Fruit fly (Drosophila melanogaster): Measurements from ENCODE around the gene CG45066.

Gene CG45066

DNA sequence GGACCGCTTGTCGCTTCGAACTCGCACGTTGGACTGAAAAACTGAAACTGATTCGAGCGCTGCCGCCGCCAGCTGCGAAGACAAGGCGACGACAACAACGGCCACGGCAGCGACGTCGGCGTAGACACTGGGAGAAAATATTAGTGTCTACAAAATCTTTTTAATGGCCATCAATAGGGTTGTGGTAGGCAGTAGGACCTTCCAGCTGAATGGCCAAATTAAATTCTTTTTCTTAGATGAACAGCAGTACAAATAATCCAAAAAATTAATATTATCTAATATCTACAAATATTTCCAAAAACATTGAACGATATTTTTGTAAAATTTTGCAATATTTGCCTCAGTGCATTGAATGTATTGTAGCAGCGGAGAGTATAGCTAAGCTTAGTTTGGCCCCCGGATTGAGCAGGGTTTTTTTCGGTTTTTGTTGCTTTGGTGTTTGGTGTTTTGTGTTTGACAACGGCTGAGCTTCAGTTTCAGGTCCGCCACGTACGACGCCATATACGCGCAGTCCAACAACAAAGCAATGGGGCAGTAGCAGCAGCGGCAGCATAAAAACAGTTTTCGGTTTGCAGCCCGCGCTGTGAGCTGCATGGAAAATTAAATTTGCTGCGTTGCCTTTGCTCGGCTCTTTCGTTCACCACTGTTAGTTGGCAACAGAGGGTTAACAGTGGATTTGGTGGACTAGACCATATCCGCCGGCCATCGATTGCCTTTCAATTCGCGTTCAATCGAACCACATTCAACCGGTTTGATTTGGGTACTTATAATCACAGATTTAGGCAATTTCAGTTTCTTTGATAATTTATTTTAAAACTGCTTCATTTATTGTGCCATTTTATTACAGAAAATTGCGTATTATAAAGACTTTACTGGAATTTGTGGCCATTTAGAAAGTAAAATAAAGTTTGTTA, 3.9 kb downstream of the CG45066 start, which contains the start of gene Cht7:
Gene Cht7, minus strand, starts transcription at position 51 of the 914 bp plus-strand sequence.
- TF ChIP-seq h (optimal IDR thresholded peaks at IDR 0.05): no peak
- TF ChIP-seq insv (optimal IDR thresholded peaks at IDR 0.05): no peak
- TF ChIP-seq Myc (optimal IDR thresholded peaks at IDR 0.05): no peak
- TF ChIP-seq ttk (optimal IDR thresholded peaks at IDR 0.05): no peak
- TF ChIP-seq psq (optimal IDR thresholded peaks at IDR 0.05): no peak
- no peak for TF ChIP-seq Sin3A (optimal IDR thresholded peaks at IDR 0.05)

dm6 chr3L:3106146-3106545, 4.9 kb downstream of the CG45066 start:
- no peak for TF ChIP-seq Sin3A (optimal IDR thresholded peaks at IDR 0.05)
- no peak for TF ChIP-seq ttk (optimal IDR thresholded peaks at IDR 0.05)
- no peak for TF ChIP-seq psq (optimal IDR thresholded peaks at IDR 0.05)
- TF ChIP-seq Myc (optimal IDR thresholded peaks at IDR 0.05): no peak
- no peak for TF ChIP-seq insv (optimal IDR thresholded peaks at IDR 0.05)
- TF ChIP-seq h (optimal IDR thresholded peaks at IDR 0.05): no peak

- no peak for TF ChIP-seq insv (optimal IDR thresholded peaks at IDR 0.05)
- TF ChIP-seq Sin3A (optimal IDR thresholded peaks at IDR 0.05): no peak
- no peak for TF ChIP-seq Myc (optimal IDR thresholded peaks at IDR 0.05)
- no peak for TF ChIP-seq ttk (optimal IDR thresholded peaks at IDR 0.05)
- no peak for TF ChIP-seq psq (optimal IDR thresholded peaks at IDR 0.05)
- TF ChIP-seq h (optimal IDR thresholded peaks at IDR 0.05): no peak
Measured at dm6 chr3L:3105531-3105930, 5.5 kb downstream of the CG45066 start.

dm6 chr3L:3102506-3103023, 8.5 kb downstream of the CG45066 start:
- TF ChIP-seq h (optimal IDR thresholded peaks at IDR 0.05): no peak
- no peak for TF ChIP-seq Sin3A (optimal IDR thresholded peaks at IDR 0.05)
- no peak for TF ChIP-seq psq (optimal IDR thresholded peaks at IDR 0.05)
- TF ChIP-seq ttk (optimal IDR thresholded peaks at IDR 0.05): no peak
- TF ChIP-seq Myc (optimal IDR thresholded peaks at IDR 0.05): no peak
- no peak for TF ChIP-seq insv (optimal IDR thresholded peaks at IDR 0.05)

DNA sequence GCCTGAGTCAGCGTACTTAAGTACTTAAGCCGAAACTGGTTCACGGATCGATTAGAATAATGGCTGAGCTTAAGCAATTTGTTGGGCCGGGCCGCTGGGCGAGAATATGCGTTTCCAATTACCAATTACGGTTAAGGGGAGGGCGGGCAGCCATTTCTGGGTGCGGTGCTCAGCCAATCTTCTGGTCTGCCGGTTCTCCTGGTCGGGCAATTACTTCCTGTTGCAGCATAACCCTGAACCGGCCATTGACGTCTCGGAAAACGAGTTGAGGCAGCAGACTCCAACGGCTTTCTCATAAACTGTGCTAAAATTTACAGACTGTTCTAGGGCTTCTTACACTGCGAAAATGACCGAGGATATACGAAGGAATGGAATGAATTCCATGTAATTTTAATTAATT, 9.9 kb downstream of the CG45066 start:
- TF ChIP-seq insv (optimal IDR thresholded peaks at IDR 0.05): no peak
- no peak for TF ChIP-seq psq (optimal IDR thresholded peaks at IDR 0.05)
- no peak for TF ChIP-seq Sin3A (optimal IDR thresholded peaks at IDR 0.05)
- TF ChIP-seq Myc (optimal IDR thresholded peaks at IDR 0.05): no peak
- no peak for TF ChIP-seq h (optimal IDR thresholded peaks at IDR 0.05)
- TF ChIP-seq ttk (optimal IDR thresholded peaks at IDR 0.05): no peak

DNA sequence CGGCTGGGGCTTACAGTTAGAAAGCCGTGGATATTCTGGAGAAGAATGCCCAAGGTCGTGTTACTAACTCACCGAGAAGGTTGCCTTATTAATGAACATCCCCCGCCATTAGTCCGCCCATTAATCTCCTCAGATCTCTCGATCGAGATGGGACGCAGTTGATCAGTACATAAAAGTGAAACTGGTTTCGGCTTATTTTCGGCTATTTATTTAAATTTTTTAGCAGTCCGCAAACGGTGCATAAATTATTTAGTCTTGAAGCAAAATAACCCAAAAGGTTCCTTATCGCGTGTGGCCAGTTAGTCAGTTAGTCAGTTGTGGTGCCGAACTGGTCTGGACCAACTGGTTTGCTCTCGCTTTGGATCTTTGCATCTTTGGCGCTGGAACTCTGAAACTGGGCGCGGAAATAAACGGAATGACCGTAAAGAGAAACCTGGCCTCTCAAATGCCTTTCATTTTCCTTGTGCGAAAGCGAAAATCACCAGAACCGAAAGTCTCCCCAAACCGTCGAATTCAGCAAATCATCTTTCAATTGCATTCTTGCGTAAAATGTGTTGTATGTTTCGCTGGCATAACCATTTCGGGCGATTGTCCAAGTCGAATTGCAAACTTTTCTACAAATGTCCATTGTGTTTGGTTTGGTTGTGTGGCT, 12.1 kb downstream of the CG45066 start:
- no peak for TF ChIP-seq psq (optimal IDR thresholded peaks at IDR 0.05)
- no peak for TF ChIP-seq ttk (optimal IDR thresholded peaks at IDR 0.05)
- TF ChIP-seq Myc (optimal IDR thresholded peaks at IDR 0.05): no peak
- no peak for TF ChIP-seq Sin3A (optimal IDR thresholded peaks at IDR 0.05)
- TF ChIP-seq insv (optimal IDR thresholded peaks at IDR 0.05): no peak
- TF ChIP-seq h (optimal IDR thresholded peaks at IDR 0.05): no peak

DNA sequence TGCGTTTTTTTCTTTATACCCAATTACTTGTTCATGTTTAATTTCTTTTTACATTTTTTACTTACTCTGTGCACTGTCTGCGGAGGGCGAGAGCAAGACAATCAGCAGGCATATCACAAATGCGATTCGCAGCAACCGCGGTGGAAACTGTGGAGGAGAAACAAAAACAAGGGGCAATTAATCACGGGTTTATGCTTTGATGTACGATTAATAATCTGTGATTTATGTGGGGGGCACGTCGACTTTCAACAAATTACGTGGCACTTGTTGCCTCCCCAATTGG, 13.5 kb downstream of the CG45066 start:
- TF ChIP-seq h (optimal IDR thresholded peaks at IDR 0.05) (no peak), insv (optimal IDR thresholded peaks at IDR 0.05) (no peak), Sin3A (optimal IDR thresholded peaks at IDR 0.05) (no peak), ttk (optimal IDR thresholded peaks at IDR 0.05) (no peak), psq (optimal IDR thresholded peaks at IDR 0.05) (no peak), Myc (optimal IDR thresholded peaks at IDR 0.05) (no peak)

- TF ChIP-seq Myc (optimal IDR thresholded peaks at IDR 0.05) (no peak), insv (optimal IDR thresholded peaks at IDR 0.05) (no peak), h (optimal IDR thresholded peaks at IDR 0.05) (no peak), psq (optimal IDR thresholded peaks at IDR 0.05) (no peak), Sin3A (optimal IDR thresholded peaks at IDR 0.05) (no peak), ttk (optimal IDR thresholded peaks at IDR 0.05) (no peak)
Measured at dm6 chr3L:3096726-3097597, 14.1 kb downstream of the CG45066 start.

DNA sequence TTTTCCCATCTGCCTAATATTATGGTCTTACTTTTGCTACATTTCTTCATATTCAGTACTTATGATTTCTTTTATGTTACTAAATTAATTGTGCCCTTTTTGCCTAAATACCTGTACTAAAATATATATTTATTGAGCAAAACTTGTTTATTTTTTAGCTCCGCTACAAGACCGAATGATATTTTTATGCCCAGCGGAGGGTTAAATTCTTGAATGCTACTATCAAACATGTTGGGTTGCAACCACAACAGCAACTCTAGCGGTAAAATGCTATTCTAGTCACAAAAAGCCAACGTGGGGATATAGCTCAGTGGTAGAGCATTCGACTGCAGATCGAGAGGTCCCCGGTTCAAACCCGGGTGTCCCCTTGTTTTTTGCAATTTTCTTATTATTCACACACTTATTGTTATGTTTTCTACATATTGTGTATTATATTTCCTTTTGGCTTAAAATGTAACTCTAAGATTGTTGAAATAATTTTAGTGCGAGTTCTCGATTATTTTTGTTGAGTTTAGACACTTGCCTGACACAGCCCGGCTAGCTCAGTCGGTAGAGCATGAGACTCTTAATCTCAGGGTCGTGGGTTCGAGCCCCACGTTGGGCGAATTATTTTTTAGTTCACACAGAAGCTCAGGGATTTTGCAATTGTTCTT, 14.8 kb downstream of the CG45066 start:
- TF ChIP-seq h (optimal IDR thresholded peaks at IDR 0.05): no peak
- no peak for TF ChIP-seq ttk (optimal IDR thresholded peaks at IDR 0.05)
- no peak for TF ChIP-seq insv (optimal IDR thresholded peaks at IDR 0.05)
- no peak for TF ChIP-seq Myc (optimal IDR thresholded peaks at IDR 0.05)
- no peak for TF ChIP-seq psq (optimal IDR thresholded peaks at IDR 0.05)
- TF ChIP-seq Sin3A (optimal IDR thresholded peaks at IDR 0.05): no peak

DNA sequence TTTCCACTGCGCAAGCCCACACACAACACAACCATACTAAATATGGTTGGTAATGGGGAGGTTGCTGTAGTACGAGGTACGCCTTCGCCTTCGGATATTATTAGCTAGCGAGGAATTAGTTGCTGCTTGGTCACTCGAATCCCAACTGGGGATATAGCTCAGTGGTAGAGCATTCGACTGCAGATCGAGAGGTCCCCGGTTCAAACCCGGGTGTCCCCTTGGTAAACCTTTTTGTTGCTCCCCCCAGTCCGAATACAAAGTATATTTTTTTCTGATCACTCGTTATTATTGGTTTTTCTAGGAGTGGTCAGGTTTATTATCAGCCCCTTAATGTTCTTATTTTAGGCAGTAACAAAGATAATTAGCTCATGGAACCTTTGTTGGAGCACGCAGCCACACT, 15.4 kb downstream of the CG45066 start:
- TF ChIP-seq h (optimal IDR thresholded peaks at IDR 0.05) (no peak), Myc (optimal IDR thresholded peaks at IDR 0.05) (no peak), insv (optimal IDR thresholded peaks at IDR 0.05) (no peak), Sin3A (optimal IDR thresholded peaks at IDR 0.05) (no peak), ttk (optimal IDR thresholded peaks at IDR 0.05) (no peak), psq (optimal IDR thresholded peaks at IDR 0.05) (no peak)

All from Kc167 (cell line).